Worm (Caenorhabditis elegans): ENCODE measurements around the gene F28H7.8.

F28H7.8 gene

ce11 chrV:10758658-10759057 is at the start of gene F28H7.8:
Gene F28H7.8 (plus strand): TSS chrV:10758958.
- no peak for TF ChIP-seq ztf-11 (tag; optimal IDR thresholded peaks at IDR 0.05)
- peak in 1 of 2 experiments; percentile 38 for TF ChIP-seq unc-62 (GFP tag; optimal IDR thresholded peaks at IDR 0.05 in 1 of 2)
- TF ChIP-seq unc-62 (tag; optimal IDR thresholded peaks at IDR 0.05) = no peak
- TF ChIP-seq dve-1 (tag; optimal IDR thresholded peaks at IDR 0.05; ENCODE audit: insufficient read depth) = no peak
- TF ChIP-seq Y48G9A.11 (GFP tag; IDR thresholded peaks at IDR 0.05) = no peak
- no peak for TF ChIP-seq lin-15B (tag; optimal IDR thresholded peaks at IDR 0.05)
- TF ChIP-seq zip-2 (tag; optimal IDR thresholded peaks at IDR 0.05) = no peak
- TF ChIP-seq php-3 (GFP tag; IDR thresholded peaks at IDR 0.05) = no peak

ce11 chrV:10709385-10709784 is 49.4 kb upstream of the F28H7.8 start:
- no peak for TF ChIP-seq ama-1 (optimal IDR thresholded peaks at IDR 0.05)
- peak; percentile 22 for TF ChIP-seq hlh-30 (tag; optimal IDR thresholded peaks at IDR 0.05; ENCODE audit: insufficient read depth)
- no peak for TF ChIP-seq F37D6.2 (tag; optimal IDR thresholded peaks at IDR 0.05)
- TF ChIP-seq madf-9 (GFP tag; conservative IDR thresholded peaks at IDR 0.05) = no peak
- TF ChIP-seq T20F7.1 (GFP tag; optimal IDR thresholded peaks at IDR 0.05) = no peak
- TF ChIP-seq aly-2 (tag; optimal IDR thresholded peaks at IDR 0.05) = no peak

- TF ChIP-seq nhr-28 (tag; optimal IDR thresholded peaks at IDR 0.05) = peak; percentile 72
- TF ChIP-seq dve-1 (tag; optimal IDR thresholded peaks at IDR 0.05; ENCODE audit: insufficient read depth) = peak; percentile 50
- no peak for TF ChIP-seq zfp-3 (GFP tag; conservative IDR thresholded peaks at IDR 0.05)
Observed at ce11 chrV:10711004-10711403, 47.8 kb upstream of the F28H7.8 start.

DNA sequence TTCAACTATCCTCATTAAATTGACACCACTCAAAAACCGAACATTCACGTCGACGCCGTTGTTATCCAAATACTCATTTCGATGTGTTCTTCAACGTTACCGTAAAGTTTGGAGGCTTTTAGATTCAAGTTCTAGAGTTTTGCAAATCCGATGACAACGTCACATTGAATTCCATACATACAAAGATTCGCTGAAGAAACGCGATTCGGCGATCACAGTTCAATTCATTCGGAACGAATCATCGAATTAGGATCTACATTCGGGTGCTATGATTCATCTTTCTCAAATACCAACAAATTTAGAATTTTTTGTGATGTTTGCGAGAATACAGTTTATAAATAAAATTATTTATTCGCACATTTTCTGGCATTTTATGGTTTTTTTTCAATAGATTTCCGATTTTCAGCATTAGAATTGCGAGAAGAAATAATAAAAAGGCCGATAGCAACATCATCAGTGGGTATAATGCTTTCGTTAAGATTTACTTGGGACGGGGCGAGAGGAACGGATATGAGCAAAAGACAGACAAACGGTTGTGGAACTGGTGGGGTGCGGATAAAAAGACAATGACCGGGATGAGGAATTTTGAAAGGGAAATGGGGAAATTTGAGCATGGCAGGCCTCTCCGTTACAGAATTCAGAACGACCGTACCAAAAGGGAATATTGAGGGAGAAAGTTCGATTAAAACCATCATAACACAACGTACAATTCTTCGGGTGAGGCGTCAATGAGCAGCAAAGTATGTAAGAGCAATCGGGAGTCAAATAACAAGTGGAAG is 46.7 kb upstream of the F28H7.8 start:
- TF ChIP-seq ZK337.2 (GFP tag; IDR thresholded peaks at IDR 0.05) (no peak), hif-1 (tag; optimal IDR thresholded peaks at IDR 0.05) (peak in 1 of 2 experiments; percentile 12), F44E2.7 (GFP tag; IDR thresholded peaks at IDR 0.05) (no peak), fkh-10 (GFP tag; optimal IDR thresholded peaks at IDR 0.05) (no peak), daf-16 (GFP tag; optimal IDR thresholded peaks at IDR 0.05) (no peak), daf-16 (tag; optimal IDR thresholded peaks at IDR 0.05) (no peak), nhr-77 (tag; optimal IDR thresholded peaks at IDR 0.05) (no peak), ama-1 (optimal IDR thresholded peaks at IDR 0.05) (peak; percentile 33), mdl-1 (tag; optimal IDR thresholded peaks at IDR 0.05) (no peak), egl-43 (GFP tag; IDR thresholded peaks at IDR 0.05) (0 out of 2 replicates have a peak, but pooled peaks have one; percentile 21), ztf-11 (tag; optimal IDR thresholded peaks at IDR 0.05) (no peak), Y105C5A.15 (GFP tag; IDR thresholded peaks at IDR 0.05) (no peak), dmd-9 (GFP tag; IDR thresholded peaks at IDR 0.05) (no peak), dve-1 (tag; optimal IDR thresholded peaks at IDR 0.05; ENCODE audit: insufficient read depth) (no peak), Y5F2A.4 (GFP tag; optimal IDR thresholded peaks at IDR 0.05) (peak; percentile 31), mes-2 (tag; optimal IDR thresholded peaks at IDR 0.05; ENCODE audit: poor library complexity, severe bottlenecking) (no peak), jun-1 (tag; optimal IDR thresholded peaks at IDR 0.05) (no peak), Y48G9A.11 (GFP tag; IDR thresholded peaks at IDR 0.05) (peak; percentile 26; the same call in 1 of the 2 replicates), gei-8 (GFP tag; optimal IDR thresholded peaks at IDR 0.05) (no peak), duxl-1 (tag; optimal IDR thresholded peaks at IDR 0.05; ENCODE audit: poor library complexity) (no peak), unc-62 (GFP tag; optimal IDR thresholded peaks at IDR 0.05 in 1 of 2) (peak in 1 of 2 experiments; percentile 98), unc-62 (tag; optimal IDR thresholded peaks at IDR 0.05) (no peak), zfp-3 (GFP tag; conservative IDR thresholded peaks at IDR 0.05) (0 out of 2 replicates have a peak, but pooled peaks have one; percentile 47), D1046.2 (GFP tag; IDR thresholded peaks at IDR 0.05) (no peak), saeg-2 (GFP tag; IDR thresholded peaks at IDR 0.05) (peak; percentile 46; the same call in 1 of the 2 replicates), mep-1 (tag; optimal IDR thresholded peaks at IDR 0.05) (peak; percentile 47), zag-1 (tag; optimal IDR thresholded peaks at IDR 0.05) (peak; percentile 36), nhr-11 (tag; optimal IDR thresholded peaks at IDR 0.05) (no peak), F37D6.2 (tag; optimal IDR thresholded peaks at IDR 0.05) (peak; percentile 18), fos-1 (tag; optimal IDR thresholded peaks at IDR 0.05) (no peak), lin-13 (GFP tag; optimal IDR thresholded peaks at IDR 0.05) (no peak), ceh-32 (tag; optimal IDR thresholded peaks at IDR 0.05; ENCODE audit: poor library complexity) (no peak), spr-3 (GFP tag; optimal IDR thresholded peaks at IDR 0.05) (no peak), nhr-237 (tag; optimal IDR thresholded peaks at IDR 0.05) (no peak), ceh-44 (GFP tag; IDR thresholded peaks at IDR 0.05) (no peak)
